Worm (Caenorhabditis elegans) whole organism, young adult: ENCODE results near the gene C56G2.9.

ENCODE experiments used
- B0019.2 ChIP-seq: fragments of 200-800 bp; sonication (Bioruptor generic); conservative IDR thresholded peaks from 2 replicates; pipeline ENCODE4 v1.3.6; 2022; ENCODE audit warnings: missing genetic modification reagents, missing genetic modification characterization, missing compliant biosample characterization
- B0261.1 ChIP-seq: sonication (generic microtip); optimal IDR thresholded peaks from 2 replicates; lab custom pipeline; 2016; ENCODE audit warnings: mild to moderate bottlenecking, missing genetic modification characterization, moderate library complexity, missing compliant biosample characterization
- C17E4.6 ChIP-seq: fragments of 200-800 bp; sonication (Bioruptor generic); IDR thresholded peaks from 2 replicates; pipeline ENCODE4 v1.3.6; 2022; ENCODE audit warnings: missing genetic modification reagents, missing genetic modification characterization, missing compliant biosample characterization
- D2030.7 ChIP-seq: fragments of 200-800 bp; sonication (Bioruptor generic); IDR thresholded peaks from 2 replicates; pipeline ENCODE4 v1.3.6; 2022; ENCODE audit warnings: missing genetic modification reagents, missing genetic modification characterization, missing compliant biosample characterization
- F23B12.7 ChIP-seq: sonication (generic microtip); optimal IDR thresholded peaks from 2 replicates; lab custom pipeline; 2017; ENCODE audit warnings: missing genetic modification characterization, mild to moderate bottlenecking, missing compliant biosample characterization, antibody characterized with exemption, moderate library complexity; ENCODE audit not compliant: insufficient read depth
- F39B2.1 ChIP-seq: fragments of 200-800 bp; sonication (Bioruptor generic); IDR thresholded peaks from 2 replicates; pipeline ENCODE4 v1.3.6; 2022; ENCODE audit warnings: missing genetic modification reagents, missing genetic modification characterization, missing compliant biosample characterization
- F49E8.2 ChIP-seq: sonication (generic microtip); optimal IDR thresholded peaks from 3 replicates; lab custom pipeline; 2017; ENCODE audit warnings: missing genetic modification characterization, mild to moderate bottlenecking, missing compliant biosample characterization, antibody characterized with exemption, moderate library complexity; ENCODE audit not compliant: insufficient read depth
- F55B11.4 ChIP-seq: sonication (generic microtip); optimal IDR thresholded peaks from 2 replicates; lab custom pipeline; 2016; ENCODE audit warnings: missing compliant biosample characterization, missing genetic modification characterization, borderline replicate concordance; ENCODE audit not compliant: insufficient read depth
- F57A8.1 ChIP-seq: fragments of 200-800 bp; sonication (Bioruptor generic); optimal IDR thresholded peaks from 2 replicates; lab custom pipeline; 2018; ENCODE audit warnings: mild to moderate bottlenecking, missing genetic modification characterization, moderate library complexity, missing compliant biosample characterization
- T26A5.8 ChIP-seq: sonication (generic microtip); optimal IDR thresholded peaks from 2 replicates; lab custom pipeline; 2016; ENCODE audit warnings: missing genetic modification characterization, missing compliant biosample characterization
- Y67H2A.10 ChIP-seq: fragments of 200-800 bp; sonication (Bioruptor generic); conservative IDR thresholded peaks from 2 replicates; pipeline ENCODE4 v1.3.6; 2022; ENCODE audit warnings: missing genetic modification reagents, missing genetic modification characterization, missing compliant biosample characterization
- Y95B8A.8 ChIP-seq: fragments of 200-800 bp; sonication (Bioruptor generic); IDR thresholded peaks from 2 replicates; pipeline ENCODE4 v1.3.6; 2022; ENCODE audit warnings: missing genetic modification reagents, missing genetic modification characterization, missing compliant biosample characterization
- attf-3 ChIP-seq: fragments of 200-800 bp; sonication (Bioruptor generic); conservative IDR thresholded peaks from 2 replicates; pipeline ENCODE4 v1.3.6; 2022; ENCODE audit warnings: missing genetic modification reagents, missing genetic modification characterization, missing compliant biosample characterization
- attf-5 ChIP-seq: fragments of 200-800 bp; sonication (Bioruptor generic); optimal IDR thresholded peaks from 2 replicates; lab custom pipeline; 2018; ENCODE audit warnings: mild to moderate bottlenecking, missing genetic modification characterization, missing compliant biosample characterization
- bed-1 ChIP-seq: fragments of 200-800 bp; sonication (Bioruptor generic); IDR thresholded peaks from 2 replicates; pipeline ENCODE4 v1.3.6; 2022; ENCODE audit warnings: missing genetic modification reagents, missing genetic modification characterization, missing compliant biosample characterization
- bed-2 ChIP-seq: fragments of 200-800 bp; sonication (Bioruptor generic); IDR thresholded peaks from 2 replicates; pipeline ENCODE4 v1.3.6; 2022; ENCODE audit warnings: missing genetic modification reagents, missing genetic modification characterization, missing compliant biosample characterization
- ccch-3 ChIP-seq: fragments of 200-800 bp; sonication (Bioruptor generic); optimal IDR thresholded peaks from 2 replicates; lab custom pipeline; 2018; ENCODE audit warnings: mild to moderate bottlenecking, missing genetic modification characterization, missing compliant biosample characterization
- ceh-100 ChIP-seq: fragments of 200-800 bp; sonication (Bioruptor generic); IDR thresholded peaks from 2 replicates; pipeline ENCODE4 v1.3.6; 2022; ENCODE audit warnings: missing genetic modification reagents, missing genetic modification characterization, missing compliant biosample characterization
- ceh-40 ChIP-seq: fragments of 200-800 bp; sonication (Bioruptor generic); IDR thresholded peaks from 2 replicates; pipeline ENCODE4 v1.3.6; 2022; ENCODE audit warnings: missing genetic modification characterization, missing compliant biosample characterization
- ceh-58 ChIP-seq: fragments of 200-800 bp; sonication (Bioruptor generic); IDR thresholded peaks from 2 replicates; pipeline ENCODE4 v1.3.6; 2022; ENCODE audit warnings: missing genetic modification characterization, missing compliant biosample characterization
- ceh-79 ChIP-seq: sonication (generic microtip); optimal IDR thresholded peaks from 2 replicates; lab custom pipeline; 2017; ENCODE audit warnings: mild to moderate bottlenecking, missing genetic modification characterization, missing compliant biosample characterization
- dox-1 ChIP-seq: fragments of 200-800 bp; sonication (Bioruptor generic); IDR thresholded peaks from 2 replicates; pipeline ENCODE4 v1.3.6; 2022; ENCODE audit warnings: missing genetic modification reagents, missing genetic modification characterization, missing compliant biosample characterization
- efl-1 ChIP-seq: fragments of 150-350 bp; optimal IDR thresholded peaks from 2 replicates; lab custom pipeline; 2014; ENCODE audit warnings: missing biosample characterization, missing genetic modification reagents, missing genetic modification characterization
- ekl-4 ChIP-seq: fragments of 200-800 bp; sonication (Bioruptor generic); IDR thresholded peaks from 2 replicates; pipeline ENCODE4 v1.3.6; 2022; ENCODE audit warnings: missing genetic modification reagents, missing genetic modification characterization, missing compliant biosample characterization
- ets-4 ChIP-seq: fragments of 200-800 bp; sonication (Bioruptor generic); optimal IDR thresholded peaks from 2 replicates; lab custom pipeline; 2018; ENCODE audit warnings: mild to moderate bottlenecking, missing genetic modification characterization, missing compliant biosample characterization
- fkh-3 ChIP-seq: sonication (generic microtip); optimal IDR thresholded peaks from 2 replicates; lab custom pipeline; 2016; ENCODE audit warnings: mild to moderate bottlenecking, missing genetic modification characterization, missing compliant biosample characterization
- him-1 ChIP-seq: sonication (generic microtip); optimal IDR thresholded peaks from 2 replicates; lab custom pipeline; 2016; ENCODE audit warnings: missing genotype, missing genetic modification reagents, missing genetic modification characterization, missing compliant biosample characterization
- hlh-26 ChIP-seq: fragments of 200-800 bp; sonication (Bioruptor generic); conservative IDR thresholded peaks from 2 replicates; pipeline ENCODE4 v1.3.6; 2022; ENCODE audit warnings: missing genetic modification reagents, missing genetic modification characterization, missing compliant biosample characterization
- hmg-20 ChIP-seq: fragments of 200-800 bp; sonication (Bioruptor generic); IDR thresholded peaks from 2 replicates; pipeline ENCODE4 v1.3.6; 2022; ENCODE audit warnings: missing genetic modification reagents, missing genetic modification characterization, missing compliant biosample characterization
- let-526 ChIP-seq: fragments of 200-800 bp; sonication (Bioruptor generic); IDR thresholded peaks from 2 replicates; pipeline ENCODE4 v1.3.6; 2022; ENCODE audit warnings: missing genetic modification reagents, missing genetic modification characterization, missing compliant biosample characterization
- lin-26 ChIP-seq: fragments of 200-800 bp; sonication (Bioruptor generic); IDR thresholded peaks from 2 replicates; pipeline ENCODE4 v1.3.6; 2022; ENCODE audit warnings: missing genetic modification reagents, missing genetic modification characterization, missing compliant biosample characterization
- lir-1 ChIP-seq: fragments of 200-800 bp; sonication (Bioruptor generic); conservative IDR thresholded peaks from 2 replicates; pipeline ENCODE4 v1.3.6; 2022; ENCODE audit warnings: missing genetic modification reagents, missing genetic modification characterization, missing compliant biosample characterization
- lsl-1 ChIP-seq: fragments of 200-800 bp; sonication (Bioruptor generic); optimal IDR thresholded peaks from 2 replicates; lab custom pipeline; 2018; ENCODE audit warnings: mild to moderate bottlenecking, missing genetic modification characterization, moderate library complexity, missing compliant biosample characterization
- madf-6 ChIP-seq: fragments of 200-800 bp; sonication (Bioruptor generic); IDR thresholded peaks from 2 replicates; pipeline ENCODE4 v1.3.6; 2022; ENCODE audit warnings: missing genetic modification reagents, missing genetic modification characterization, missing compliant biosample characterization
- madf-8 ChIP-seq: fragments of 200-800 bp; sonication (Bioruptor generic); conservative IDR thresholded peaks from 2 replicates; pipeline ENCODE4 v1.3.6; 2022; ENCODE audit warnings: missing genetic modification reagents, missing genetic modification characterization, missing compliant biosample characterization
- mel-28 ChIP-seq: sonication (generic microtip); optimal IDR thresholded peaks from 2 replicates; lab custom pipeline; 2016; ENCODE audit warnings: borderline replicate concordance, mild to moderate bottlenecking, missing genetic modification characterization, missing compliant biosample characterization
- mes-4 ChIP-seq: sonication (generic microtip); optimal IDR thresholded peaks from 2 replicates; lab custom pipeline; 2016; ENCODE audit warnings: missing genotype, missing genetic modification characterization, missing compliant biosample characterization
- mxl-1 ChIP-seq: sonication (generic microtip); optimal IDR thresholded peaks from 2 replicates; lab custom pipeline; 2016; ENCODE audit warnings: missing genetic modification characterization, missing compliant biosample characterization
- nfyb-1 ChIP-seq: fragments of 200-800 bp; sonication (Bioruptor generic); IDR thresholded peaks from 2 replicates; pipeline ENCODE4 v1.3.6; 2022; ENCODE audit warnings: missing genetic modification reagents, missing genetic modification characterization, missing compliant biosample characterization
- nhr-120 ChIP-seq: fragments of 200-800 bp; sonication (Bioruptor generic); IDR thresholded peaks from 2 replicates; pipeline ENCODE4 v1.3.6; 2022; ENCODE audit warnings: missing genetic modification characterization, missing compliant biosample characterization
- rpc-1 ChIP-seq, 2 experiments: fragments of 150-350 bp in 1 of 2; sonication (generic microtip) in 1 of 2; optimal IDR thresholded peaks; 2 replicates each; lab custom pipeline; 2014 to 2018; ENCODE audit warnings: missing biosample characterization in 1 of 2, missing genetic modification characterization in 1 of 2, missing genetic modification reagents in 1 of 2, missing genotype in 1 of 2
- snpc-3.4 ChIP-seq: sonication (generic microtip); optimal IDR thresholded peaks from 2 replicates; lab custom pipeline; 2017; ENCODE audit warnings: missing genetic modification characterization, mild to moderate bottlenecking, missing compliant biosample characterization, antibody characterized with exemption, moderate library complexity, missing genotype, missing genetic modification reagents
- tbp1 ChIP-seq: fragments of 200-800 bp; sonication (Bioruptor generic); optimal IDR thresholded peaks from 2 replicates; lab custom pipeline; 2018; ENCODE audit warnings: mild to moderate bottlenecking, missing genetic modification characterization, missing compliant biosample characterization
- tlf-1 ChIP-seq: fragments of 200-800 bp; sonication (Bioruptor generic); optimal IDR thresholded peaks from 2 replicates; lab custom pipeline; 2018; ENCODE audit warnings: mild to moderate bottlenecking, missing genetic modification characterization, missing compliant biosample characterization
- unc-130 ChIP-seq: sonication (generic microtip); optimal IDR thresholded peaks from 2 replicates; lab custom pipeline; 2016; ENCODE audit warnings: missing genetic modification reagents, missing genetic modification characterization, missing compliant biosample characterization
- zim-3 ChIP-seq: sonication (generic microtip); optimal IDR thresholded peaks from 2 replicates; lab custom pipeline; 2017; ENCODE audit warnings: mild to moderate bottlenecking, missing genetic modification characterization, moderate library complexity, missing compliant biosample characterization
- ztf-18 ChIP-seq: sonication (generic microtip); optimal IDR thresholded peaks from 2 replicates; lab custom pipeline; 2016; ENCODE audit warnings: missing genotype, mild to moderate bottlenecking, missing genetic modification characterization, missing compliant biosample characterization
- ztf-26 ChIP-seq: sonication (generic microtip); optimal IDR thresholded peaks from 2 replicates; lab custom pipeline; 2017; ENCODE audit warnings: missing genetic modification characterization, missing compliant biosample characterization

C56G2.9 gene

DNA sequence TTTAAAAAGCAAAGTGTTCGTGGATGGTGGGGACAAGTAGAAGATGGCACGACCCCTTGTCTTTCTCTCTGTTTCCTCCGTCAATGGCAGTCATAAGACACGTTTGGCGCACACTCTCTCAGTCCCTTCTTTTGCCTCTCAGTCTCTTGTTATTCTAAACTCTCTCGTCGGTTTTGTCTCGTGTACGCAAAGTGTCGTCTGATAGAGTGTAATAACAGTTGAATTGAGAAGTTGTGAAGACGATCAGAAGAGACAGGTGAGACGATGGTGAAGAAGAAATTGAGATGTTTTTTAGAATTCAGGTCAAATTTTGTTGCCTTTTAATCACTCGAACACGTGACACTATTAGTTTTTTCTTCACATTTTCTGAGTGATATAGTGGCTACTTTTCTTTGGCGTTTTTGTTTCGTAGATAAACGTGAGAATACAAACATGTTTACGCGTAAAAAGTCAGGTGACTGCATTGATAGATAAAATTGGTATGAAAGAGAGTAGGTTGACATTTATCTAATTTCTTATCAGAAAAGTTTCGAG is 39.9 kb downstream of the C56G2.9 start, which contains the start of gene F47D12.9 (continued):
- TF ChIP-seq ztf-26 (tag; lab: Kevin White, UChicago) (peak; percentile 60), lsl-1 (GFP tag; lab: Kevin White, UChicago) (no peak), tlf-1 (GFP tag; lab: Kevin White, UChicago) (peak; percentile 27), bed-1 (GFP tag; lab: Robert Waterston, UW) (no peak), D2030.7 (no peak), T26A5.8 (tag; lab: Kevin White, UChicago) (no peak), madf-8 (GFP tag; lab: Robert Waterston, UW) (no peak), nhr-120 (GFP tag; lab: Robert Waterston, UW) (no peak), fkh-3 (tag; lab: Kevin White, UChicago) (no peak), ets-4 (GFP tag; lab: Kevin White, UChicago) (no peak), ekl-4 (GFP tag; lab: Robert Waterston, UW) (peak; percentile 45; the same call in 1 of the 2 replicates), C17E4.6 (no peak), mxl-1 (tag; lab: Kevin White, UChicago) (no peak), attf-5 (GFP tag; lab: Kevin White, UChicago) (peak; percentile 82), hmg-20 (GFP tag; lab: Robert Waterston, UW) (no peak), ztf-18 (tag; lab: Kevin White, UChicago) (no peak), bed-2 (GFP tag; lab: Robert Waterston, UW) (no peak), ceh-79 (no peak), zim-3 (tag; lab: Kevin White, UChicago) (no peak), F57A8.1 (GFP tag; lab: Kevin White, UChicago) (no peak), F39B2.1 (GFP tag; lab: Robert Waterston, UW) (no peak), F55B11.4 (tag; lab: Kevin White, UChicago) (no peak), rpc-1 (optimal IDR thresholded peaks at IDR 0.05; lab: Kevin White, UChicago) (no peak), rpc-1 (tag; optimal IDR thresholded peaks at IDR 0.05; lab: Kevin White, UChicago) (no peak), ceh-40 (GFP tag; lab: Robert Waterston, UW) (no peak), lin-26 (0 out of 2 replicates have a peak, but pooled peaks have one; percentile 38), unc-130 (GFP tag; lab: Kevin White, UChicago) (no peak), madf-6 (GFP tag; lab: Robert Waterston, UW) (0 out of 2 replicates have a peak, but pooled peaks have one; percentile 8), snpc-3.4 (tag; lab: Kevin White, UChicago) (no peak), attf-3 (GFP tag; lab: Robert Waterston, UW) (no peak), mes-4 (tag; lab: Kevin White, UChicago) (no peak), ccch-3 (GFP tag; lab: Kevin White, UChicago) (no peak), ceh-58 (GFP tag; lab: Robert Waterston, UW) (no peak), F49E8.2 (tag; lab: Kevin White, UChicago) (no peak), lir-1 (GFP tag; lab: Robert Waterston, UW) (no peak), let-526 (GFP tag; lab: Robert Waterston, UW) (no peak), efl-1 (GFP tag; lab: Kevin White, UChicago) (no peak), F23B12.7 (tag; lab: Kevin White, UChicago) (peak; percentile 22), nfyb-1 (GFP tag; lab: Robert Waterston, UW) (peak; percentile 48; the same call in 1 of the 2 replicates), Y67H2A.10 (GFP tag; lab: Robert Waterston, UW) (no peak), Y95B8A.8 (GFP tag; lab: Robert Waterston, UW) (no peak), dox-1 (GFP tag; lab: Robert Waterston, UW) (peak; percentile 62; the same call in 1 of the 2 replicates), ceh-100 (no peak), B0019.2 (GFP tag; lab: Robert Waterston, UW) (no peak), tbp1 (GFP tag; lab: Kevin White, UChicago) (peak; percentile 20), mel-28 (no peak), hlh-26 (GFP tag; lab: Robert Waterston, UW) (no peak), him-1 (no peak), B0261.1 (no peak)
